Fruit fly (Drosophila melanogaster) Kc167 (cell line): ENCODE measurements around the gene CG32099.

Experiments used
- Myc ChIP-seq: fragments of >200 bp; optimal IDR thresholded peaks from 2 replicates; lab custom pipeline; 2017; ENCODE audit warnings: missing external identifiers
- Sin3A ChIP-seq: fragments of >200 bp; optimal IDR thresholded peaks from 2 replicates; lab custom pipeline; 2018; ENCODE audit warnings: missing external identifiers
- h ChIP-seq: fragments of >200 bp; optimal IDR thresholded peaks from 3 replicates; lab custom pipeline; 2018; ENCODE audit warnings: missing external identifiers
- insv ChIP-seq: fragments of >200 bp; optimal IDR thresholded peaks from 3 replicates; lab custom pipeline; 2018; ENCODE audit warnings: missing external identifiers
- psq ChIP-seq: fragments of >200 bp; optimal IDR thresholded peaks from 2 replicates; lab custom pipeline; 2017; ENCODE audit warnings: missing external identifiers
- ttk ChIP-seq: sonication (Bioruptor generic); optimal IDR thresholded peaks from 2 replicates; lab custom pipeline; 2017; ENCODE audit warnings: missing external identifiers

Gene CG32099

DNA sequence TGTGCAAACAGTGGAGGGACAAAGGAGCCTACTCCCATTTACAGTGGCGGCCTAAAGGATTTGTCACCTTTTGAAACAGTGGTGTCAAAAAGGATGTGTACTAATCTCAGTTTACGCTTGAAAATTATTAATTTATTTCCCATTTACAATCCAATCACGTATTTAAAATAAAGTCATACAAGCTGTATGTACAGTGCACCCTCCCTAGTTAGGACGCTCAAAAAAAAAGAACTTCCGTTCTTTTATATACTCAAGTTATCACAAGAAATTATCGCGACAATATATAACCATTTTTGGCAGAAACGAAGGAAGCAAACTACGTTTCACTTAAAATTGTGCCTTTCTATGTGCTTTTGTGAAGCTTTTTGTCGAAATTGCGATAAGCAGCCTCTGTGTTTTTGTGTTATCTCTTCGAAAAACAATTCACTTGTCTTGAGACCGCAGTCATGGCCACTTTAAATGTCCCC lies 9.8 kb upstream of the CG32099 start:
- TF ChIP-seq ttk (lab: Kevin White, UChicago) (no peak), Sin3A (no peak), psq (lab: Kevin White, UChicago) (no peak), h (lab: Kevin White, UChicago) (no peak), insv (lab: Kevin White, UChicago) (no peak), Myc (lab: Kevin White, UChicago) (no peak)

DNA sequence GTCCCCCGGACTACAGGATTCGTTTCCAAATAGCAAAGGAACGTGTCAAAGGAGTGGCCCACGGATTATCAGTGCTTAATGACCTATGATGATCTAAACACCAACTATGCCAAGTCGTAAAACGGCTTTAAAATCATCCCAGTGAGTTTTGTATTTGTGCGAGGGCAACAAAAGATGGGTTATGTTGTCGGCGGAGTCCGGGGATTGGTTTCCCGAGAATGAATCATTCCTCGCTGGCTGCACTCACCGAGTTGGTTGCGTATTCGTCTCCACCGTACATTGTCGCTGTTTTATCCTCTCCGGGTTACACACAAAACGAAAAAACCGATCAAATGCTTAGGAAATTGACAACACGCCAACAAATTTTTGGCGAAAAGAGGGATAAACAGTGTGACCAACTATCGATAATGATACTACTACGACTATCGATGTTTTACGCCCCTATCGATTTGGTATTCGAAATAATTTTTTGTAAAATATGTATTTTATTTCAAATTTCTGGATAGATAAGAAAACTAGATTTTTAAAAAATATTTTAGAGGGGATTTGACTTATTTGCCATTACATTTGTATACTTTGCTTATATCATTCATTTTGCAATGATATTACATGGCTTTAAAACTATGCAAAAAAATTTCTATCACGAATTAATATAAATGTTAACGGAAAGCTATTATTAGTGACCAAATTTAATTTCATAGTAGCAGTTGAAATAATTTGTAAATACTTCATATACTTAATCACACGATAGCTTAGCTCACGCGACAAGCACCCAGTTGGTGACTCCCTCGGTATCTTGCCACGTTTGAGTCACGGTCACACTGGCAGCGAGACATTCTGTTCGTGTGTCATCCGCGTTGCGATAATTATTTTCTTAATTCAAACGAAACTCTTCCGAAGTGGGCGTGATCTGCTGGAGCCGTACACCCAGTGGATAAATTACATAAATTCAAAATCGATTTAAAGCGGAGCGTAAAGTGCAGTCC lies 3.1 kb upstream of the CG32099 start, which contains the start of the genes eIF3l and Nrx-IV:
Gene eIF3l (minus strand): TSS at position 389 of the 986 bp plus-strand sequence.
Gene Nrx-IV (plus strand): TSS at position 811 of the 986 bp plus-strand sequence.
- TF ChIP-seq h (lab: Kevin White, UChicago), result no peak
- no peak for TF ChIP-seq ttk (lab: Kevin White, UChicago)
- TF ChIP-seq Sin3A, result no peak
- TF ChIP-seq psq (lab: Kevin White, UChicago), result no peak
- TF ChIP-seq insv (lab: Kevin White, UChicago), result no peak
- no peak for TF ChIP-seq Myc (lab: Kevin White, UChicago)

DNA sequence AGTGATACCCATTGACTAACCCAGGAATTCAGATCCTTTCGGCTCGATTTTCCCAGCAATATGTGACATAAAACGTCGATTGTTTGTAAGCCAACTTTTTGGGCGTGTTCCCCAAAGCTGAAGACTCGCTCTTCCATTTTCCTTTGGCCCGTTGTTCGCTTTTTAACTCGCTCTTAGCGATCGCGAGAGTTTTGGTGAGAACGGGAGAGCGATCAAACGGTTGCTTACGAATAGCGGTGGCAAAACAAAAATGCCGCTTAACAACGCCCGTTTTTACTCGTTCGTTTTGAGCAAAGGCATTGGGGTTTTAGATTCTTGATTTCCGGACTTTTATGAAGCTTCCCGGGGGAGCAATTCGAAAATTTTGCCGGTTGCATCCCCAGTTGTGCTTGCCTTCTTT lies 2.1 kb upstream of the CG32099 start:
- TF ChIP-seq Myc (lab: Kevin White, UChicago) (no peak), insv (lab: Kevin White, UChicago) (no peak), ttk (lab: Kevin White, UChicago) (no peak), psq (lab: Kevin White, UChicago) (no peak), h (lab: Kevin White, UChicago) (no peak), Sin3A (no peak)

DNA sequence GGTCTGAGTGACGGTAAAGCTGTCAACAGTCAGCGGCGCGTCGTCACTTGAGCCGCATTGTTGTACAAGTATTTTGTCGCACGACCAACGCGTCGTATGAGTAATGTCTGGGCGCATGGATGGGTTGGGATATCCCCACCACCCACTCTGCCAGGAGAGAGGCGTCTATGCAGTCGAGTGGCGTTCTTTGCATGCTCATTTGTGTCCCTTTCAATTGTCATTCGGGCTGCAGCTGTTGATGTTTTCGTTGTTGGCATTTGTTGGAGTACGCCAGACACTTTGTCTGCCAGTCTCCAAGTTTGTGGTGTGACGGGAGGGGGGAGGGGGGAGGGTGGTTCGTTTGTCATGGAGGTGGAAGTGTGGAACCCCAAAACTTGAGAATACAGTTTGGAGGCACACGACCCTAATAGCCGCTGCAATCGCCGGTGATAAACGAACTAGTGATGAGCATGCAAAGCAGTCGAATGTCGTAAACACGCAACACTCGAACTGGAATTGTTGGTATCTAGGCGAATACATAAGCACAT lies 13.1 kb downstream of the CG32099 start:
- TF ChIP-seq ttk (lab: Kevin White, UChicago), result no peak

DNA sequence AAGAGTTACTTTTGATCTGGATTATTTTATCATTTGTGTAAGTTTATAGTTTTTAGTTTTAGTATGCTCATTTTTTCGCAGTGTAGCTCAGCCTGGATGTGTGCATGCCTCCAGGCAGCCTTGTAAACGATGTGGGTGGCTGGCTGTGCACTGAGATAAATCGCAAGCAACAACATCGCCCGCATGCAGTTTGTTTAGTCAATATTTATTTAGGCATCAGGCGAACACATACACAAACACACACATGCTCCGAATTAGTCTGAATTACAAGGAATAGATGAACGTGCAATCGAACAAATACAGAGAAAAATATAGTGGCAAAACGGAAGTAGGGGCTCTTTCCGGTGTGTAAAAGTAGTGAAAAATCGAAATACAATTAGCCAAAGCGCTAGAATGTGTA lies 14.0 kb downstream of the CG32099 start:
- TF ChIP-seq Sin3A (no peak), Myc (lab: Kevin White, UChicago) (no peak), h (lab: Kevin White, UChicago) (no peak), psq (lab: Kevin White, UChicago) (no peak), insv (lab: Kevin White, UChicago) (no peak), ttk (lab: Kevin White, UChicago) (no peak)

DNA sequence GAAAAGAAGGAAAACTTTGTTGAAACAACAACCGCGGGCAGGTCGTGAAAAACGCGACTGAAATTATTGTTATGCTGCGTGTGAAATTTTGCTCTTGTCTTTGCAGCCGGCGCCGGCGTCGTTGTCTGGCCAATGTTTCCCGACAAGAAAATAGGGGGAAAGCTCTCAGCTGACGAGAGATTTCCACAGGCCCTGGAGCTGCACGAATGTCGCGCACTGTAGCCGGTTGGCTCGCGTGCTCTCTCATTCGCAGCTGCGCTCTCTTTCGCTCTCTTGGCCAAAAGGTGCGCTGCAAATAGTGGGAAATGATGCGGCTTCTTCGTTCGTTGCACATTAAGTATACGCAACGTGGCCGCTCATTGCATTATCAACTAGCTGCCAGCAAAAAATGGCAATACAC lies 14.6 kb downstream of the CG32099 start, which contains the start of gene CG9760:
Gene CG9760 (minus strand): TSS at position 43 of the 400 bp plus-strand sequence.
- no peak for TF ChIP-seq insv (lab: Kevin White, UChicago)
- no peak for TF ChIP-seq Sin3A
- TF ChIP-seq ttk (lab: Kevin White, UChicago), result no peak
- TF ChIP-seq Myc (lab: Kevin White, UChicago), result no peak
- no peak for TF ChIP-seq psq (lab: Kevin White, UChicago)
- TF ChIP-seq h (lab: Kevin White, UChicago), result no peak

DNA sequence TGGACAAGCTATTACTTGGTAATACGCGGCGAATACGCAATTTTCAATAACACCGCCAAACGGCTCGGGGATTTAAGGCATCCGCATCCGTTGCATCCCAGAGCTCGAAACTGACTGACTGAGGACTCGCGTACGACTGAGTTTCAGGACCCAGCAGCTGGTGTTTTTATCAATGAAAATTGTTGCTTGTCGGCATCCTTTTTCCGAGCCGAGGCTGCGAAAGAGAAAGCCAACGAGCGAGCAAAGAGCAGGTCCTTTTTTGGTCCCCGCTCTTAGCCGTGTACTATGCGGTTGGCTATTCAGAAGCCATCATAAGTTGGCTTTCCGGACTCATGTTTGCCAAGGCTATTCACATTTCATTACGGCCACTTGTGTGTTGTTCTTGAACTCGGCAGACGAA lies 26.3 kb downstream of the CG32099 start, which contains the start of gene Rh7:
Gene Rh7 (minus strand): TSS at position 101 of the 400 bp plus-strand sequence.
- TF ChIP-seq Myc (lab: Kevin White, UChicago), result no peak
- TF ChIP-seq psq (lab: Kevin White, UChicago), result no peak
- TF ChIP-seq insv (lab: Kevin White, UChicago), result no peak
- no peak for TF ChIP-seq ttk (lab: Kevin White, UChicago)
- TF ChIP-seq h (lab: Kevin White, UChicago), result no peak
- TF ChIP-seq Sin3A, result no peak

DNA sequence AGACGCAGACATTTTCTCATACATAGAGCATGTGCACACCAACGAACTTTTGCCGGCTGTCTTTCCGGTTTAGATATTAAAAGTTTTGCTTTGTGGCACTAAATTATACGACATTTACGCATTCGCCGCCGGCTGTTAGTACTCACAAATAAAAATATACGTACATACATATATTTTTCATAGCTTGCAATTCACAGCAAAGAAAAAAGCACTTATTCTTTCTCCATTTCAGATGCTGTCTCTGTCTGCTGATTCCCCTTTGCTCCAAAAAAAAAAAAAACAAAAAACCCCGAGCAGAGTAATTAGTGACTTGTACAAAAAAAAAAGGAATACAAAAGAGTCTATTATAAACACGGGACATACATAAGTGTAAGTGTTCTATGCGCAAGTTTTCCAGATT lies 28.2 kb downstream of the CG32099 start, which contains the start of gene CAH2:
Gene CAH2 (plus strand): TSS at position 301 of the 400 bp plus-strand sequence.
- TF ChIP-seq Sin3A, result no peak

DNA sequence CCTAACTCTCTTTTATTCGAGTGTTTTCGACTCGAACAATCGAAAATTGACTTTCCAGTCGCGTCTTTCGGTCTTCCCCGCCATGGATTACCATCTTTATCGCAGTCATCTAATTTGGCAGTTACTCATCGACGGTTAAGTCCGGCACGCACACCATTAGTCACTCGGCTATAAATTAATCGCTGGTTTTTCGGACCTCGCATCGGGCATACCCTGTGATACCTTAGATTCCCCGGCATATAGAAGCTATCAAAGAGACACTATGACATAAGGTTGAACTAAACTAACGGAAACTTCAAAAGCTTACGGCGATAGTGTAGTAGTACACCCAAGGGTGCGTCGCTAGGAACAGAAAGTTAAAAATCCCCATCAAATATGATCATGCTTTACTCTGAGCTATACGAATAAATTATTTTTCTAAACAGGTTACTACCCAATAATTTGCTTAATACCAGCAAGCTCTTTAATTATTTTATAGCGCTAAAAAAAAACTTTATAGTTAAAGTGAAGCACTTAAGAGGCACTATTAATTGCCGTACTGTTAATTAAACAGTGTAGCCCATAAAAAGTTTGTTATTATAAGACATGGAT lies 29.9 kb downstream of the CG32099 start:
- TF ChIP-seq psq (lab: Kevin White, UChicago), result no peak
- TF ChIP-seq Sin3A, result no peak
- TF ChIP-seq insv (lab: Kevin White, UChicago), result no peak
- TF ChIP-seq h (lab: Kevin White, UChicago), result no peak
- no peak for TF ChIP-seq Myc (lab: Kevin White, UChicago)
- TF ChIP-seq ttk (lab: Kevin White, UChicago), result no peak

DNA sequence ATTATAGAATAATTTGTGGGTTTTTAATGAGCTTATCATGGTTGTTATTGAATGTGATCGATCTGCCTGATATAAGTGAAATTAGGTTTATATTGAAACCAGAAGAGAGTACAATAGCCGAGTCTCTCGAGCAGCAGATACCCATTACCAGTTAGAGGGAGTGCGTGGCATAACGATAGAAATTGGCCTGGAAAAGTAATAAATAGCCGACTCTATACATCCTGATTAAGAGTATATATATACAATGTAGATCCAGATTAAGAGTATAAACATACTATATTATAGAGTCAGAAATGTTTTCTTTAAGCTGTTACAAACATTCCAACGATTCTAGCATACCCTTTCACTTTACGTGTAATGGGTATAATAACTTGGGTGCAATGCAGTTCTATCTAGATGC lies 34.9 kb downstream of the CG32099 start:
- TF ChIP-seq psq (lab: Kevin White, UChicago), result no peak
- TF ChIP-seq insv (lab: Kevin White, UChicago), result no peak
- no peak for TF ChIP-seq h (lab: Kevin White, UChicago)
- no peak for TF ChIP-seq Sin3A

DNA sequence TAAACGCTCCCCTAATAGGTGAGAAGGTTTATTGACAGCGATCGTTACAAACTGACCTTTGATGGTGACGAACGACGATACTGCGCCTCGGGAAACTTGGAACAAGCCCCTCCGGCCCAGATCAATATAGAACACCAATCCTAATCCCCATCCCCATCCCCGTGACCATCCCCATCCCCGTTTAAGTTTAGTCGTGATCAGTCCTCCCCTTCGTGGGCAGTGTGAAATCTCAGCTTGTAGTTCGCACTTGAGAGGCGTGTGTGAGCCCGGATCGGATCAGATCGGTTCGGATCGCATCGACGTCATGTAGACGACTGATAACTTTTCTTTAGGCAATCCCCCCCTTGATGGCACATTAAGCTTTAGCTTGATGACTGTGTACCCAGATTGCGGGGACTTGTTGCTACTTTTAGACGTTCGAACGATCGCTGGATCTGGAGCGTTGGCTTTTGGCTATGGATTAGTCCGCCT lies 35.5 kb downstream of the CG32099 start, which contains the start of gene Miox:
Gene Miox (plus strand): TSS at position 421 of the 471 bp plus-strand sequence.
- TF ChIP-seq psq (lab: Kevin White, UChicago) (no peak), insv (lab: Kevin White, UChicago) (no peak), ttk (lab: Kevin White, UChicago) (no peak), Myc (lab: Kevin White, UChicago) (no peak), h (lab: Kevin White, UChicago) (no peak), Sin3A (no peak)
